Fruit fly (Drosophila melanogaster) whole organism, larva: Measurements from ENCODE around the gene Alp13.

ENCODE experiments used
- noc ChIP-seq: fragments of 200-800 bp; sonication (Bioruptor generic); optimal IDR thresholded peaks from 3 replicates; lab custom pipeline; 2019; ENCODE audit warnings: missing biosample characterization, mild to moderate bottlenecking, missing genetic modification characterization, moderate library complexity

Alp13 gene

DNA sequence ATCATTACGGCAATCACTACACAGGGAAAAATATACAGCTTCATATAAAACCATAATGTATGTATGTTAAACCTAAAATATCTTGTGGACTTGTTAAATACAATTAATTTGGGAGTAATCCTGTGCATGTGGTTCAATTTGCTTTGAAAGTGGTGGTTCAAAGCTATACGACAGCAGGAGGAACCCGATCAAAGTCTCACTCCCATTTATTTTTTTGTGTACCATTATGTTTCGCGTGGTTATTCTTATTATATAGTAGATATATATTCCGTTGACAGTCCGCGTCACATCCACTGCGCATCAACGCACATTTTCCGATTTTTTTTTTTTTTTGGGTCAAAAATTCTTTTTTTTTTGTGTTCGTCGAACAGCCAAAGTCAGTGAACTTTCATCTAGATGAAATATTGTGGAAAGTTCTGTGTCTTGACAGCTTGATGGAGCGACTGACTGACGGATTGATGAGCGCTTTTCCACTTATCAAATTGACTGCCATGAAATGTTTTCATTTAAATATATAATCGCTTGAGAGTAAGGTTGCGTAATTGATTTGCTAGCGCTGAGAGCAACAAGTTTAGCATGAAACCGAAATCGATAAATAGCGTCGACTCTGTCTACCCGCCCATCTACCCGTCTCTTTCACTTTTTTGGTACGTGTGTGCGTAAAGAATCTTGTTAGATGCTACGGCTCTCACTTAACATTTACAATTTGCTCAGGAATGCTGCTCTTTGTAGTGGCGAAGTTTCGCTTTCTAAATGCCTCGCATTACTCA lies 42.0 kb downstream of the Alp13 start:
- TF ChIP-seq noc (tag; lab: Kevin White, UChicago), result no peak

DNA sequence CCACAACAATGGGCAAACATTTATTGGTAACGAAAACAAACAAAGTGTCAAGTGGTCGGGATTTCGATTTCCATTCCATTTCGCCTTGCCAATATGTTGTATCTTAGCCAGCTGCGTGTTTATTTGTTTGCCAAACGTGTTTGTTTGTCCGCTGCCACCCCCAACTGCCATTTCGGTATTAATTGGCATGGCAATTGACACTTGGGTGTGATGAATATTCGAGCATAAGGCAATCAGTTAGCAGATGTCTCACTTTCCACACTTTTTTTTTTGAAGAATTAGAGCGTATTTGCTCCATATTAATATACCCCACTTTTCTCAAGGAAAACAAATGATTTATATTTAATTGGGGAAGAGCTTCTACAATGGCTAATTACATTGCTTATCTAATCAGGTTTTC lies 43.7 kb downstream of the Alp13 start:
- TF ChIP-seq noc (tag; lab: Kevin White, UChicago), result no peak

- no peak for TF ChIP-seq noc (tag; lab: Kevin White, UChicago)
These were observed 46.8 kb downstream of the Alp13 start for dm6 chr3R:10028378-10028777.

DNA sequence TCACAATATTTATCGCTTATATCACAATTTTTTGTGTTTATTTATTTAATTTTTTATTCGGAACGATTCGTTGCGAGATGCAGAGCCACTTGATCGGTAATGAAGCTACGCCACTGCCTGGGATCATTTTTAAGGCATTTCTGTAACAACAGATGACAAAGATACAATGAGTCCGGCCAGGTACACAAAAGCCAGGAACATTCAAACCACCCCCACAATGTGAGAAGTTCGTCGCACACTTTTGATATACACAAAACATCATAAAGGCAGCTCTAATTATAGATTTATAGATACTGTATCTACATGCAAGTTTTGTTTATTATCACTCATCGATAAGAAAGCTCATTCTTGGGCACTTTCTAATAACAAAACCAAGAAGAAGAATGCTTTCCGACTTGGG lies 50.1 kb downstream of the Alp13 start, which contains the start of gene CG31407:
CG31407 (minus strand) TSS at position 101 of the 400 bp plus-strand sequence.
- TF ChIP-seq noc (tag; lab: Kevin White, UChicago), result no peak

DNA sequence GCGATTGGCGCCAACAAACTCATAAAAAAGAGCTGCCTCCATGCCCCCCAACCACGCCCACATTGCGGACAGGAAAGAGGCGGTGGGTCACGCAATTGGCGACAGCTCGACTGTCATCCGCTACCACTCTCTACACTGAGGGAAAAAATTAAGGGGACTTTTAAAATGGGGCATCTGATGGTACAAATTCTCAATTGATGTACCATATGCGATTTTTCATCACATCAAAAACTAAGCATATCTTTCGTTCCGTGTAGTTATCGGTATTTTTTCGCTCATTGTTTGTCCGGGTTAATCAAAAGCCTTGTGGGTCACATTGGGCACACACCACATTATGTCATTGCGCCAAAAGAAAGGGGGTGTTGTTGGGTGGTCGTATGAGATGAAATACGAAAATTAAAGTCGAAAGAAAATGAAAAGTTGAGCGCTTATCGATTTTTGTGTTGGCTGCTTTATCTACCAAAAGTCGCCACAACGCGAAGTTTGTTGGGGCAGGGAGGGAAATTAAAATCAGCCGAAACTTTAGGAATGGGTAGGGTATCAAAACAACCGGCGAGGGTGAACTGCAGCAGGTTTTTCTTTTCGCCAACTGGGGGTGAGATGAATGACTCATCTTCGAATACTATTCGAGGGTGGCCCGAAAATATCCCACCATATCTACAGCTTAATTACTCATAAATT lies 51.0 kb downstream of the Alp13 start:
- TF ChIP-seq noc (tag; lab: Kevin White, UChicago), result no peak
